Worm (Caenorhabditis elegans): ENCODE results near the gene Y37D8A.5.

ce11 chrIII:12822608-12823261 is 32.6 kb downstream of the Y37D8A.5 start:
- no peak for TF ChIP-seq dmd-4 (tag; optimal IDR thresholded peaks at IDR 0.05; ENCODE audit: borderline replicate concordance)
- no peak for TF ChIP-seq nhr-232 (tag; optimal IDR thresholded peaks at IDR 0.05)

Data from whole organism, late embryonic.